Fruit fly (Drosophila melanogaster) whole organism, embryonic: ENCODE measurements around the gene CG12017.
A peak's percentile ranks its signal among the peaks of the same experiment; 100 is the strongest.

Source experiments
- CG10431 ChIP-seq: fragments of 200-800 bp; sonication (Bioruptor generic); optimal IDR thresholded peaks from 3 replicates; lab custom pipeline; 2018; ENCODE audit warnings: missing biosample characterization, mild to moderate bottlenecking, missing genetic modification characterization
- CG11504 ChIP-seq: fragments of 200-800 bp; sonication (Bioruptor generic); optimal IDR thresholded peaks from 3 replicates; lab custom pipeline; 2019; ENCODE audit warnings: missing biosample characterization, mild to moderate bottlenecking, missing genetic modification characterization, moderate library complexity
- CG12071 ChIP-seq: fragments of 200-800 bp; sonication (Bioruptor generic); optimal IDR thresholded peaks from 3 replicates; lab custom pipeline; 2018; ENCODE audit warnings: missing biosample characterization, mild to moderate bottlenecking, missing genetic modification characterization
- CG14710 ChIP-seq: fragments of 200-800 bp; sonication (Bioruptor generic); optimal IDR thresholded peaks from 3 replicates; lab custom pipeline; 2019; ENCODE audit warnings: missing biosample characterization, mild to moderate bottlenecking, missing genetic modification characterization, moderate library complexity
- CG1603 ChIP-seq: fragments of 200-800 bp; sonication (Bioruptor generic); optimal IDR thresholded peaks from 2 replicates; lab custom pipeline; 2019; ENCODE audit warnings: missing biosample characterization, mild to moderate bottlenecking, missing genetic modification characterization, moderate library complexity
- CG16779 ChIP-seq: fragments of 200-800 bp; sonication (Bioruptor generic); IDR thresholded peaks from 2 replicates; pipeline ENCODE4 v1.3.6; 2022; ENCODE audit warnings: missing biosample characterization, missing genetic modification characterization
- CG17612 ChIP-seq: fragments of 200-800 bp; sonication (Bioruptor generic); IDR thresholded peaks from 2 replicates; pipeline ENCODE4 v1.3.6; 2022; ENCODE audit warnings: missing biosample characterization, missing genetic modification characterization
- CG18262 ChIP-seq: fragments of 200-800 bp; optimal IDR thresholded peaks from 3 replicates; lab custom pipeline; 2019; ENCODE audit warnings: missing biosample characterization, mild to moderate bottlenecking, missing genetic modification characterization, moderate library complexity
- CG3726 ChIP-seq: fragments of 200-800 bp; sonication (Bioruptor generic); IDR thresholded peaks from 3 replicates; pipeline ENCODE4, ENCODE4 v1.3.6; 2022; ENCODE audit warnings: missing biosample characterization, missing genetic modification characterization
- CG42726 ChIP-seq: fragments of 200-800 bp; sonication (Bioruptor generic); IDR thresholded peaks from 2 replicates; pipeline ENCODE4 v1.3.6; 2022; ENCODE audit warnings: missing biosample characterization, missing genetic modification characterization; ENCODE audit not compliant: partially characterized antibody
- CG4282 ChIP-seq: fragments of 200-800 bp; sonication (Bioruptor generic); optimal IDR thresholded peaks from 2 replicates; lab custom pipeline; 2016; ENCODE audit warnings: missing biosample characterization, missing genetic modification characterization
- CG43689 ChIP-seq: fragments of 200-800 bp; sonication (Bioruptor generic); IDR thresholded peaks from 2 replicates; pipeline ENCODE4 v1.3.6; 2022; ENCODE audit warnings: missing biosample characterization, missing genetic modification characterization
- CG4820 ChIP-seq: fragments of 200-800 bp; sonication (Bioruptor generic); optimal IDR thresholded peaks from 3 replicates; lab custom pipeline; 2016; ENCODE audit warnings: missing biosample characterization, missing genetic modification characterization
- CG7372 ChIP-seq: fragments of 200-800 bp; sonication (Bioruptor generic); IDR thresholded peaks from 2 replicates; pipeline ENCODE4 v1.3.6; 2022; ENCODE audit warnings: missing biosample characterization, missing genetic modification characterization
- CG7745 ChIP-seq: fragments of 200-800 bp; sonication (Bioruptor generic); optimal IDR thresholded peaks from 2 replicates; lab custom pipeline; 2018; ENCODE audit warnings: missing biosample characterization, mild to moderate bottlenecking, missing genetic modification characterization, moderate library complexity
- CG7963 ChIP-seq: fragments of 200-800 bp; sonication (Bioruptor generic); IDR thresholded peaks from 3 replicates; pipeline ENCODE4 v1.3.6; 2022; ENCODE audit warnings: missing biosample characterization, missing genetic modification characterization; ENCODE audit not compliant: partially characterized antibody
- CoRest ChIP-seq: fragments of 200-800 bp; sonication (Bioruptor generic); optimal IDR thresholded peaks from 3 replicates; lab custom pipeline; 2018; ENCODE audit warnings: missing biosample characterization, mild to moderate bottlenecking, missing genetic modification characterization, moderate library complexity
- D19A ChIP-seq: fragments of 200-800 bp; optimal IDR thresholded peaks from 3 replicates; lab custom pipeline; 2019; ENCODE audit warnings: missing biosample characterization, mild to moderate bottlenecking, missing genetic modification characterization, moderate library complexity
- HLH3B ChIP-seq: fragments of 200-800 bp; sonication (Bioruptor generic); IDR thresholded peaks from 2 replicates; pipeline ENCODE4 v1.3.6; 2022; ENCODE audit warnings: missing biosample characterization, missing genetic modification characterization
- HLHmδ ChIP-seq: fragments of 200-800 bp; sonication (Bioruptor generic); optimal IDR thresholded peaks from 2 replicates; lab custom pipeline; 2018; ENCODE audit warnings: missing biosample characterization, mild to moderate bottlenecking, missing genetic modification characterization, moderate library complexity
- Hmr ChIP-seq: fragments of 200-800 bp; sonication (Bioruptor generic); optimal IDR thresholded peaks from 3 replicates; lab custom pipeline; 2017; ENCODE audit warnings: mild to moderate bottlenecking, missing biosample characterization, missing genetic modification reagents, missing genetic modification characterization
- Hr3 ChIP-seq: fragments of 200-800 bp; sonication (Bioruptor generic); optimal IDR thresholded peaks from 3 replicates; lab custom pipeline; 2016; ENCODE audit warnings: missing biosample characterization, missing genetic modification characterization
- Lhr ChIP-seq: fragments of 200-800 bp; sonication (Bioruptor generic); optimal IDR thresholded peaks from 3 replicates; lab custom pipeline; 2017; ENCODE audit warnings: mild to moderate bottlenecking, missing biosample characterization, missing genetic modification reagents, missing genetic modification characterization
- Mrtf ChIP-seq: fragments of 200-800 bp; sonication (Bioruptor generic); IDR thresholded peaks from 3 replicates; pipeline ENCODE4 v1.3.6; 2022; ENCODE audit warnings: missing biosample characterization, missing genetic modification characterization
- Neu2 ChIP-seq: fragments of 200-800 bp; sonication (Bioruptor generic); optimal IDR thresholded peaks from 3 replicates; lab custom pipeline; 2016; ENCODE audit warnings: missing biosample characterization, missing genetic modification characterization, borderline replicate concordance
- ase ChIP-seq: fragments of 200-800 bp; sonication (Bioruptor generic); IDR thresholded peaks from 3 replicates; pipeline ENCODE4 v1.3.6; 2022; ENCODE audit warnings: missing biosample characterization, missing genetic modification characterization
- bbx ChIP-seq: fragments of 200-800 bp; sonication (Bioruptor generic); IDR thresholded peaks from 2 replicates; pipeline ENCODE4 v1.3.6; 2022; ENCODE audit warnings: missing biosample characterization, missing genetic modification characterization; ENCODE audit not compliant: partially characterized antibody
- bsh ChIP-seq, 2 experiments: fragments of 200-800 bp; sonication (Bioruptor generic); optimal IDR thresholded peaks; 2 replicates each; lab custom pipeline; 2017 to 2018; ENCODE audit warnings: mild to moderate bottlenecking in 2 of 2, missing biosample characterization in 2 of 2, missing genetic modification characterization in 2 of 2, moderate library complexity in 1 of 2
- chif ChIP-seq, 2 experiments: fragments of 200-800 bp; sonication (Bioruptor generic); optimal IDR thresholded peaks; 3 replicates each; lab custom pipeline; 2016; ENCODE audit warnings: missing biosample characterization in 2 of 2, missing genetic modification characterization in 2 of 2
- chm ChIP-seq: fragments of 200-800 bp; sonication (Bioruptor generic); IDR thresholded peaks from 2 replicates; pipeline ENCODE4 v1.3.6; 2022; ENCODE audit warnings: missing biosample characterization, missing genetic modification characterization
- crol ChIP-seq: fragments of 200-800 bp; sonication (Bioruptor generic); IDR thresholded peaks from 2 replicates; pipeline ENCODE4 v1.3.6; 2022; ENCODE audit warnings: missing biosample characterization, missing genetic modification characterization
- jing ChIP-seq: fragments of 200-800 bp; sonication (Bioruptor generic); optimal IDR thresholded peaks from 2 replicates; lab custom pipeline; 2018; ENCODE audit warnings: missing biosample characterization, mild to moderate bottlenecking, missing genetic modification characterization
- pzg ChIP-seq: fragments of 200-800 bp; sonication (Bioruptor generic); optimal IDR thresholded peaks from 3 replicates; lab custom pipeline; 2018; ENCODE audit warnings: missing biosample characterization, mild to moderate bottlenecking, missing genetic modification characterization, moderate library complexity
- slp2 ChIP-seq: fragments of 200-800 bp; sonication (Bioruptor generic); optimal IDR thresholded peaks from 2 replicates; lab custom pipeline; 2016; ENCODE audit warnings: missing biosample characterization, missing genetic modification characterization
- tio ChIP-seq: fragments of 200-800 bp; sonication (Bioruptor generic); optimal IDR thresholded peaks from 2 replicates; lab custom pipeline; 2017; ENCODE audit warnings: missing biosample characterization, missing genetic modification characterization, inconsistent platforms
- vnd ChIP-seq: fragments of 200-800 bp; sonication (Bioruptor generic); IDR thresholded peaks from 3 replicates; pipeline ENCODE4 v1.3.6; 2022; ENCODE audit warnings: missing biosample characterization, missing genetic modification characterization; ENCODE audit not compliant: partially characterized antibody

CG12017 gene

DNA sequence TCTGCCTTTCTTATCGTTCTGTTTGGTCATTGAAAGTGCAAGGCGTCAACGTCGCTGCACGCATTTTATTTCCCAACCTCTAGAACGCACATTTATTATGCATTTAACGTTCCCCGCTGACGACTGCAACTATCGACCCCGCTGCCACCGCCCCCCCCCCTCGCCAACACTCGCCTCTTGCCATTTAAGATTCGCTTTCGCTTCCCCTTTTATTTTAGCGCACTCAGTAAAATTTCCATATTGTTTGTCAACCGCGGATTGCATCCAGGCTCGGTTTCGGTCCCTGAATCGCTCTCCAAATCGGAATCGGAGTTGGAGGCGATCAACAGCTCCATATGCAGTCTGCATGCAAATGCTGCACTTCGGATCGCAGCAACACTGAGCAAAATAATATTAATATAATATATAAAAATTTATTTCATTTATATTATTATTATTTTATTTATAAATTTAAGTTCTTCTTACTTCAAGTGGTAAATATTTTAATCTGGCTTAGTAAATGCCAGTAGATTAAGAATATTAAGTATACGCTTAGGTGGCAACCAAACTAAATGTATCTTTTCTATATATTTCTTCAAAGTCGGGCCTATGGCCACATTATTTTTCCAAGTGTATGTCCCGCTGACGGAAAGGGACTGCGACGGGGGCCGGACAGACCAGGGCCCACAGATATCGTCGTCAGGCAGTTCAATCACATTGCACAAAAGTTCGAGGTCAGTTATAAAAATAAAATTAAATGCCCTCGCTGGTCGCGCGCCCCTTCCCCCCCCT lies 39.3 kb upstream of the CG12017 start (continued):
- no peak for TF ChIP-seq Mrtf (GFP tag; lab: Robert Waterston, UW)
- TF ChIP-seq CG7372, result no peak
- no peak for TF ChIP-seq CG11504
- TF ChIP-seq CG1603 (tag; lab: Kevin White, UChicago), result peak; percentile 2
- TF ChIP-seq pzg (GFP tag; lab: Kevin White, UChicago), result no peak
- no peak for TF ChIP-seq CG3726
- peak; percentile 45 for TF ChIP-seq CG18262
- no peak for TF ChIP-seq slp2 (GFP tag; lab: Kevin White, UChicago)
- no peak for TF ChIP-seq jing (GFP tag; lab: Kevin White, UChicago)
- no peak for TF ChIP-seq CG10431
- no peak for TF ChIP-seq Neu2 (GFP tag; lab: Kevin White, UChicago)
- no peak for TF ChIP-seq tio (GFP tag; lab: Kevin White, UChicago)
- no peak for TF ChIP-seq CG17612 (GFP tag; lab: Robert Waterston, UW)
- TF ChIP-seq HLHmδ (GFP tag; lab: Kevin White, UChicago), result no peak
- TF ChIP-seq D19A (tag; lab: Kevin White, UChicago), result peak; percentile 0
- no peak for TF ChIP-seq chm
- TF ChIP-seq, all 482 proteins: peak for 68

DNA sequence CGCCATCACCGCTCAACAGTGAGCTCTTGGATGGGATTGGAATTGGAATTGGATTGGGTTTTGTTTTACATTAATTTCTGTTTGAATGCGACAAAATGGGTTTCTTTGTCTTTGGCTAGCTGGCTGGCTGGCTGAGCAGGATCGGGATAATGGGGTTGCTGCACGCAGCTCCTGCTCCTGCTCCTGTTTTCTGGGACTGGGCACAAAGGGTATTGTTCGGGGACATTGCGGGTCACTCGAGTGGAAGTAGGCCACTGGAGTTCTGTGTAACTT lies 38.7 kb upstream of the CG12017 start:
- TF ChIP-seq vnd (GFP tag; lab: Robert Waterston, UW) (0 out of 3 replicates have a peak, but pooled peaks have one; percentile 16), CG7745 (no peak), CG4820 (GFP tag; lab: Kevin White, UChicago) (no peak), HLH3B (GFP tag; lab: Robert Waterston, UW) (no peak), pzg (GFP tag; lab: Kevin White, UChicago) (no peak), CG7963 (GFP tag; lab: Robert Waterston, UW) (0 out of 3 replicates have a peak, but pooled peaks have one; percentile 18), bbx (GFP tag; lab: Robert Waterston, UW) (no peak), CG43689 (no peak), CG42726 (no peak), Hmr (GFP tag; lab: Kevin White, UChicago) (no peak), Lhr (GFP tag; lab: Kevin White, UChicago) (no peak), CoRest (no peak), crol (peak; percentile 66; the same call in 1 of the 2 replicates), CG12071 (GFP tag; lab: Kevin White, UChicago) (no peak), chif (GFP tag; optimal IDR thresholded peaks at IDR 0.05; lab: Kevin White, UChicago) (no peak), bsh (GFP tag; optimal IDR thresholded peaks at IDR 0.05; lab: Kevin White, UChicago) (no peak), CG16779 (GFP tag; lab: Robert Waterston, UW) (no peak), ase (GFP tag; lab: Robert Waterston, UW) (no peak), Hr3 (no peak), CG4282 (GFP tag; lab: Kevin White, UChicago) (no peak), CG14710 (no peak)
